Worm (Caenorhabditis elegans): ENCODE measurements around the gene T08B6.9.

DNA sequence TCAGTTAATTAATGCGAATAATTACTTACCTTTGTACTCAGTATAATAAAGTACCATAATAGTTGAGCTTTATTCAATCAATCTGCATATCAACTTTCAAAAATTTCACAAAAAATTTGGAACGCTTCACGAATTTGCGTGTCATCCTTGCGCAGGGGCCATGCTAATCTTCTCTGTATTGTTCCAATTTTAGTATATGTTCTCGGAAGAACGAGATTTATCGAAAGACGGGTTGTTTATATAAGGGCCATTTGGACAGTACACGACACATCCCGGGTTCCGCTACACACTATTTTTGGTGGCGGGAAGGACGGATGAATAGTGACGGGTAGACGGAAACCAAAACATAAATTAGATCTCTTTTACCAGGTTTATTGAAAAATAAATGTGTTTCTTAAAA, 26.1 kb upstream of the T08B6.9 start:
- TF ChIP-seq cog-1 (tag; optimal IDR thresholded peaks at IDR 0.05), result no peak
- TF ChIP-seq flt-1 (GFP tag; IDR thresholded peaks at IDR 0.05), result 0 out of 2 replicates have a peak, but pooled peaks have one; percentile 22

Measured in whole organism, midembryonic.